In genomic region chr3R:27069201-27069600, dm6 we compare ENCODE assay signal across 1 fruit fly cellular context.
A peak's percentile ranks its signal among the peaks of the same experiment; 100 is the strongest.
TF ChIP-seq lines count a peak whose summit lies in the region.

No protein-coding gene starts in this region.

TF ChIP-seq in whole organism, embryonic, 481 proteins besides CTCF, POLR2A, EP300 and RAD21 (continued from another document):
- no peak for TF ChIP-seq CG8281 (tag; optimal IDR thresholded peaks at IDR 0.05; lab: Kevin White, UChicago)
- no peak for TF ChIP-seq CG8359 (GFP tag; optimal IDR thresholded peaks at IDR 0.05; lab: Kevin White, UChicago; ENCODE audit: borderline replicate concordance)
- TF ChIP-seq da (GFP tag; optimal IDR thresholded peaks at IDR 0.05; lab: Kevin White, UChicago): no peak
- no peak for TF ChIP-seq Rfx (GFP tag; IDR thresholded peaks at IDR 0.05; lab: Robert Waterston, UW)
- TF ChIP-seq pan (optimal IDR thresholded peaks at IDR 0.05; lab: Kevin White, UChicago): no peak
- TF ChIP-seq pan (GFP tag; optimal IDR thresholded peaks at IDR 0.05 in 1 of 2, IDR thresholded peaks at IDR 0.05 in 1 of 2): no peak
- TF ChIP-seq Bgb (GFP tag; IDR thresholded peaks at IDR 0.05; lab: Robert Waterston, UW; ENCODE audit: partially characterized antibody): no peak
- no peak for TF ChIP-seq C15 (GFP tag; IDR thresholded peaks at IDR 0.05; lab: Robert Waterston, UW)
- no peak for TF ChIP-seq tx (GFP tag; optimal IDR thresholded peaks at IDR 0.05; lab: Kevin White, UChicago)
- TF ChIP-seq cwo (GFP tag; optimal IDR thresholded peaks at IDR 0.05; lab: Kevin White, UChicago): no peak
- no peak for TF ChIP-seq dati (GFP tag; IDR thresholded peaks at IDR 0.05; lab: Robert Waterston, UW)
- no peak for TF ChIP-seq CG1024 (GFP tag; IDR thresholded peaks at IDR 0.05; lab: Robert Waterston, UW)
- TF ChIP-seq CG6175 (GFP tag; IDR thresholded peaks at IDR 0.05; lab: Robert Waterston, UW): no peak
- TF ChIP-seq CG6689 (GFP tag; IDR thresholded peaks at IDR 0.05; lab: Robert Waterston, UW): no peak
- peak; percentile 12; the same call in 1 of the 2 replicates for TF ChIP-seq Drgx (GFP tag; IDR thresholded peaks at IDR 0.05; lab: Robert Waterston, UW)
- TF ChIP-seq HmgD (GFP tag; optimal IDR thresholded peaks at IDR 0.05; lab: Kevin White, UChicago): no peak
- TF ChIP-seq Sry-δ (GFP tag; optimal IDR thresholded peaks at IDR 0.05; lab: Kevin White, UChicago): no peak
- TF ChIP-seq p53 (GFP tag; optimal IDR thresholded peaks at IDR 0.05; lab: Kevin White, UChicago): no peak
- no peak for TF ChIP-seq phol (tag; optimal IDR thresholded peaks at IDR 0.05; lab: Kevin White, UChicago)
- no peak for TF ChIP-seq CG3163 (GFP tag; optimal IDR thresholded peaks at IDR 0.05; lab: Kevin White, UChicago)
- no peak for TF ChIP-seq Atf-2 (GFP tag; optimal IDR thresholded peaks at IDR 0.05; lab: Kevin White, UChicago)
- no peak for TF ChIP-seq CG10979 (tag; optimal IDR thresholded peaks at IDR 0.05; lab: Kevin White, UChicago)
- no peak for TF ChIP-seq CG14667 (GFP tag; IDR thresholded peaks at IDR 0.05; lab: Robert Waterston, UW)
- no peak for TF ChIP-seq ap (GFP tag; IDR thresholded peaks at IDR 0.05; lab: Robert Waterston, UW)
- no peak for TF ChIP-seq otp (GFP tag; IDR thresholded peaks at IDR 0.05; lab: Robert Waterston, UW)
- TF ChIP-seq Hr51 (GFP tag; optimal IDR thresholded peaks at IDR 0.05; lab: Kevin White, UChicago): no peak
- no peak for TF ChIP-seq Dref (GFP tag; IDR thresholded peaks at IDR 0.05; lab: Robert Waterston, UW)
- TF ChIP-seq klu (GFP tag; IDR thresholded peaks at IDR 0.05; lab: Robert Waterston, UW): no peak
- TF ChIP-seq dysf (GFP tag; IDR thresholded peaks at IDR 0.05; lab: Robert Waterston, UW): peak; percentile 23; the same call in 1 of the 3 replicates
- no peak for TF ChIP-seq Vsx1 (GFP tag; optimal IDR thresholded peaks at IDR 0.05; lab: Kevin White, UChicago)
TF ChIP-seq in whole organism, embryonic: peak in this region for 7.
